Fruit fly (Drosophila melanogaster) whole organism, embryonic: ENCODE measurements around the gene CG5641.

Source experiments
- Atf-2 ChIP-seq: fragments of 200-800 bp; sonication (Bioruptor generic); optimal IDR thresholded peaks from 2 replicates; lab custom pipeline; 2016; ENCODE audit warnings: missing biosample characterization, missing genetic modification characterization
- BEAF-32 ChIP-seq: fragments of 200-800 bp; sonication (Bioruptor generic); optimal IDR thresholded peaks from 3 replicates; lab custom pipeline; 2017; ENCODE audit warnings: missing biosample characterization, missing genetic modification characterization, mild to moderate bottlenecking, moderate library complexity, missing genetic modification reagents
- CG10565 ChIP-seq: fragments of 200-800 bp; sonication (Bioruptor generic); optimal IDR thresholded peaks from 3 replicates; lab custom pipeline; 2016; ENCODE audit warnings: missing biosample characterization, mild to moderate bottlenecking, missing genetic modification characterization
- CG11560 ChIP-seq: fragments of 200-800 bp; sonication (Bioruptor generic); IDR thresholded peaks from 3 replicates; pipeline ENCODE4 v1.3.6; 2022; ENCODE audit warnings: missing biosample characterization, missing genetic modification characterization
- CG12391 ChIP-seq: fragments of 200-800 bp; sonication (Bioruptor generic); optimal IDR thresholded peaks from 3 replicates; lab custom pipeline; 2018; ENCODE audit warnings: missing biosample characterization, mild to moderate bottlenecking, missing genetic modification characterization, moderate library complexity
- CG13287 ChIP-seq: fragments of 200-800 bp; sonication (Bioruptor generic); IDR thresholded peaks from 2 replicates; pipeline ENCODE4 v1.3.6; 2022; ENCODE audit warnings: missing biosample characterization, missing genetic modification characterization; ENCODE audit not compliant: partially characterized antibody
- CG14965 ChIP-seq: fragments of 200-800 bp; sonication (Bioruptor generic); optimal IDR thresholded peaks from 2 replicates; lab custom pipeline; 2016; ENCODE audit warnings: missing biosample characterization, missing genetic modification characterization, borderline replicate concordance
- CG15601 ChIP-seq: fragments of 200-800 bp; sonication (Bioruptor generic); optimal IDR thresholded peaks from 3 replicates; lab custom pipeline; 2019; ENCODE audit warnings: missing biosample characterization, mild to moderate bottlenecking, missing genetic modification characterization, moderate library complexity
- CG15696 ChIP-seq: fragments of 200-800 bp; sonication (Bioruptor generic); optimal IDR thresholded peaks from 2 replicates; lab custom pipeline; 2019; ENCODE audit warnings: missing biosample characterization, mild to moderate bottlenecking, missing genetic modification characterization, moderate library complexity
- CG17829 ChIP-seq: fragments of 200-800 bp; optimal IDR thresholded peaks from 2 replicates; lab custom pipeline; 2019; ENCODE audit warnings: missing biosample characterization, mild to moderate bottlenecking, missing genetic modification characterization, moderate library complexity
- CG30020 ChIP-seq: fragments of 200-800 bp; optimal IDR thresholded peaks from 2 replicates; lab custom pipeline; 2019; ENCODE audit warnings: missing biosample characterization, mild to moderate bottlenecking, missing genetic modification characterization, moderate library complexity
- CG3163 ChIP-seq: fragments of 200-800 bp; sonication (Bioruptor generic); optimal IDR thresholded peaks from 3 replicates; lab custom pipeline; 2016; ENCODE audit warnings: missing biosample characterization, missing genetic modification characterization
- CG4617 ChIP-seq: fragments of 200-800 bp; sonication (Bioruptor generic); optimal IDR thresholded peaks from 3 replicates; lab custom pipeline; 2016; ENCODE audit warnings: missing biosample characterization, missing genetic modification characterization, borderline replicate concordance
- CG8924 ChIP-seq: fragments of 200-800 bp; optimal IDR thresholded peaks from 3 replicates; lab custom pipeline; 2019; ENCODE audit warnings: missing biosample characterization, mild to moderate bottlenecking, missing genetic modification characterization, moderate library complexity
- Dll ChIP-seq: fragments of 200-800 bp; sonication (Bioruptor generic); IDR thresholded peaks from 4 replicates; pipeline ENCODE4 v1.3.6; 2022; ENCODE audit warnings: missing biosample characterization, missing genetic modification characterization; ENCODE audit not compliant: partially characterized antibody
- Doc3 ChIP-seq: fragments of 200-800 bp; sonication (Bioruptor generic); IDR thresholded peaks from 3 replicates; pipeline ENCODE4 v1.3.6; 2022; ENCODE audit warnings: missing biosample characterization, missing genetic modification characterization; ENCODE audit not compliant: partially characterized antibody
- Dref ChIP-seq: fragments of 200-800 bp; sonication (Bioruptor generic); IDR thresholded peaks from 2 replicates; pipeline ENCODE4 v1.3.6; 2022; ENCODE audit warnings: missing biosample characterization, missing genetic modification characterization
- E2f2 ChIP-seq: fragments of 200-800 bp; sonication (Bioruptor generic); IDR thresholded peaks from 2 replicates; pipeline ENCODE4 v1.3.6; 2022; ENCODE audit warnings: missing biosample characterization, missing genetic modification characterization
- Fer1 ChIP-seq: fragments of 200-800 bp; sonication (Bioruptor generic); optimal IDR thresholded peaks from 2 replicates; lab custom pipeline; 2017; ENCODE audit warnings: missing biosample characterization, mild to moderate bottlenecking, missing genetic modification characterization
- HLHmδ ChIP-seq: fragments of 200-800 bp; sonication (Bioruptor generic); optimal IDR thresholded peaks from 2 replicates; lab custom pipeline; 2018; ENCODE audit warnings: missing biosample characterization, mild to moderate bottlenecking, missing genetic modification characterization, moderate library complexity
- Lhr ChIP-seq: fragments of 200-800 bp; sonication (Bioruptor generic); optimal IDR thresholded peaks from 3 replicates; lab custom pipeline; 2017; ENCODE audit warnings: mild to moderate bottlenecking, missing biosample characterization, missing genetic modification reagents, missing genetic modification characterization
- MBD-R2 ChIP-seq: fragments of 200-800 bp; sonication (Bioruptor generic); IDR thresholded peaks from 2 replicates; pipeline ENCODE4 v1.3.6; 2022; ENCODE audit warnings: missing biosample characterization, missing genetic modification characterization
- MESR4 ChIP-seq: fragments of 200-800 bp; sonication (Bioruptor generic); optimal IDR thresholded peaks from 2 replicates; lab custom pipeline; 2018; ENCODE audit warnings: missing biosample characterization, mild to moderate bottlenecking, missing genetic modification characterization, moderate library complexity
- Mad ChIP-seq: fragments of 200-800 bp; sonication (Bioruptor generic); optimal IDR thresholded peaks from 2 replicates; lab custom pipeline; 2016; ENCODE audit warnings: missing biosample characterization, missing genetic modification characterization
- Med ChIP-seq: fragments of 200-800 bp; sonication (Bioruptor generic); peaks from one replicate; lab custom pipeline; 2016; ENCODE audit warnings: missing biosample characterization, missing genetic modification characterization, mild to moderate bottlenecking, inconsistent platforms, moderate library complexity
- NfI ChIP-seq: fragments of 200-800 bp; sonication (Bioruptor generic); optimal IDR thresholded peaks from 3 replicates; lab custom pipeline; 2018; ENCODE audit warnings: missing biosample characterization, mild to moderate bottlenecking, missing genetic modification characterization, moderate library complexity
- Scr ChIP-seq: fragments of 200-800 bp; sonication (Bioruptor generic); IDR thresholded peaks from 2 replicates; pipeline ENCODE4 v1.3.6; 2022; ENCODE audit warnings: missing biosample characterization, missing genetic modification characterization; ENCODE audit not compliant: partially characterized antibody
- Ssrp ChIP-seq: fragments of 200-800 bp; sonication (Bioruptor generic); optimal IDR thresholded peaks from 2 replicates; lab custom pipeline; 2018; ENCODE audit warnings: missing biosample characterization, mild to moderate bottlenecking, missing genetic modification characterization, moderate library complexity
- Stat92E ChIP-seq, 3 experiments: fragments of >200 bp in 2 of 3; fragments of 200-800 bp in 1 of 3; sonication (Bioruptor generic) in 1 of 3; optimal IDR thresholded peaks; 2 replicates each; lab custom pipeline; 2017 to 2019; ENCODE audit warnings: missing biosample characterization in 3 of 3, missing genetic modification characterization in 3 of 3, mild to moderate bottlenecking in 1 of 3, moderate library complexity in 1 of 3
- cg ChIP-seq: fragments of 200-800 bp; sonication (Bioruptor generic); optimal IDR thresholded peaks from 3 replicates; lab custom pipeline; 2019; ENCODE audit warnings: missing biosample characterization, mild to moderate bottlenecking, missing genetic modification characterization, moderate library complexity
- chinmo ChIP-seq: fragments of 200-800 bp; sonication (Bioruptor generic); IDR thresholded peaks from 4 replicates; pipeline ENCODE4 v1.3.6; 2022; ENCODE audit warnings: missing biosample characterization, missing genetic modification characterization; ENCODE audit not compliant: partially characterized antibody
- fu2 ChIP-seq: fragments of 200-800 bp; sonication (Bioruptor generic); optimal IDR thresholded peaks from 2 replicates; lab custom pipeline; 2016; ENCODE audit warnings: missing biosample characterization, missing genetic modification characterization
- gfzf ChIP-seq: fragments of 200-800 bp; sonication (Bioruptor generic); optimal IDR thresholded peaks from 2 replicates; lab custom pipeline; 2016; ENCODE audit warnings: missing biosample characterization, mild to moderate bottlenecking, missing genetic modification characterization, moderate library complexity
- kah ChIP-seq: fragments of 200-800 bp; sonication (Bioruptor generic); optimal IDR thresholded peaks from 2 replicates; lab custom pipeline; 2018; ENCODE audit warnings: missing biosample characterization, mild to moderate bottlenecking, missing genetic modification characterization
- luna ChIP-seq: fragments of 200-800 bp; sonication (Bioruptor generic); optimal IDR thresholded peaks from 2 replicates; lab custom pipeline; 2016; ENCODE audit warnings: missing biosample characterization, missing genetic modification characterization
- nmo ChIP-seq: fragments of 200-800 bp; sonication (Bioruptor generic); optimal IDR thresholded peaks from 2 replicates; lab custom pipeline; 2018; ENCODE audit warnings: missing biosample characterization, mild to moderate bottlenecking, missing genetic modification characterization, moderate library complexity
- sens ChIP-seq: fragments of 200-800 bp; sonication (Bioruptor generic); peaks from one replicate; lab custom pipeline; 2016; ENCODE audit warnings: missing biosample characterization, missing genetic modification characterization
- sna ChIP-seq: fragments of 200-800 bp; sonication (Bioruptor generic); IDR thresholded peaks from 2 replicates; pipeline ENCODE4 v1.3.6; 2022; ENCODE audit warnings: missing biosample characterization, missing genetic modification characterization; ENCODE audit not compliant: partially characterized antibody
- stwl ChIP-seq: fragments of 200-800 bp; sonication (Bioruptor generic); optimal IDR thresholded peaks from 3 replicates; lab custom pipeline; 2018; ENCODE audit warnings: missing biosample characterization, mild to moderate bottlenecking, missing genetic modification characterization, moderate library complexity
- sug ChIP-seq: fragments of 200-800 bp; optimal IDR thresholded peaks from 2 replicates; lab custom pipeline; 2019; ENCODE audit warnings: missing biosample characterization, mild to moderate bottlenecking, missing genetic modification characterization, moderate library complexity
- tll ChIP-seq, 2 experiments: fragments of 200-800 bp in 1 of 2; fragments of >200 bp in 1 of 2; sonication (Bioruptor generic) in 1 of 2; optimal IDR thresholded peaks; 2 replicates each; lab custom pipeline; 2017 to 2019; ENCODE audit warnings: missing biosample characterization in 2 of 2, missing genetic modification characterization in 2 of 2, mild to moderate bottlenecking in 1 of 2, moderate library complexity in 1 of 2
- unc-4 ChIP-seq: fragments of 200-800 bp; sonication (Bioruptor generic); IDR thresholded peaks from 2 replicates; pipeline ENCODE4 v1.3.6; 2022; ENCODE audit warnings: missing biosample characterization, missing genetic modification characterization; ENCODE audit not compliant: partially characterized antibody
- zen ChIP-seq: fragments of 200-800 bp; sonication (Bioruptor generic); optimal IDR thresholded peaks from 3 replicates; lab custom pipeline; 2018; ENCODE audit warnings: missing biosample characterization, mild to moderate bottlenecking, missing genetic modification characterization, moderate library complexity
- zfh1 ChIP-seq: fragments of 200-800 bp; sonication (Bioruptor generic); IDR thresholded peaks from 3 replicates; pipeline ENCODE4 v1.3.6; 2022; ENCODE audit warnings: missing biosample characterization, missing genetic modification characterization

CG5641 gene

DNA sequence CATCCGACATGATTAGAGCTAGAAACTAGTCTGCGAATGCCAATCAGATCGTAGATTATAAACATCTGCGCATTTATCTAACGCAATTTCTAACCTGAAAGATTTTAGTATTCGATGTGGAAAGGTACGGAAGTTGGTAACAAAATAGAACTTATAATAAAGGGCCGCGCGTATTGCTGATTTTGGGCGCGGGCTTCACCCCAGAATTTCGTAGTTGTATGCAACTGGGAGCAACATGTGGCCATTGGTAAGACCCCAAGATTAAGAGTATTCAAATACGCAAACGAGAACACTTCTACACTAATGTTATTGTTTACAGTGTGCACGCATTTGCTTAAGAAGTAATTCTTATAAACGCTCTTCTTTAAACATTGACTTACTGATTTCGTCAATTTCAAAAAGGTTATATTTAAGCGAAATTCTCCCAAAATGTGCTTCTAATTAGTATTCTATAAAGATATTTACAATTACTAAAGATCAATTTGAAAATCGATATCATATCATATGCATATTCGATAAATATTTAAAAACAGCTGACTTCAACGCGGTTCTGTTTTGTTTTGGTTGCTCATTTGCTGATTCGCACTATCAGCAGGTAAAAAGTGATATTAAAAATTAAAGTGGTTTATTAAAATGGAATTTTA, 30.9 kb upstream of the CG5641 start, which contains the start of the genes CG5961 and Polr3C (continued):
- peak; percentile 72 for TF ChIP-seq CG13287 (GFP tag; lab: Robert Waterston, UW)
- no peak for TF ChIP-seq luna
- peak; percentile 95 for TF ChIP-seq CG11560
- TF ChIP-seq CG15601 (tag; lab: Kevin White, UChicago), result peak; percentile 61
- TF ChIP-seq CG8924 (tag; lab: Kevin White, UChicago), result peak; percentile 15
- peak; percentile 71 for TF ChIP-seq gfzf (GFP tag; lab: Kevin White, UChicago)
- TF ChIP-seq Lhr (GFP tag; lab: Kevin White, UChicago), result no peak
- peak; percentile 56 for TF ChIP-seq Dref (GFP tag; lab: Robert Waterston, UW)
- TF ChIP-seq CG3163 (GFP tag; lab: Kevin White, UChicago), result peak; percentile 35
- peak; percentile 27 for TF ChIP-seq sens (GFP tag; lab: Kevin White, UChicago)
- TF ChIP-seq fu2, result no peak
- TF ChIP-seq zen (tag; lab: Kevin White, UChicago), result peak; percentile 11
- TF ChIP-seq unc-4 (GFP tag; lab: Robert Waterston, UW), result peak; percentile 43; the same call in 1 of the 2 replicates
- TF ChIP-seq tll (GFP tag; optimal IDR thresholded peaks at IDR 0.05; lab: Kevin White, UChicago), result peak in 1 of 2 experiments; percentile 65
- TF ChIP-seq sug (tag; lab: Kevin White, UChicago), result peak; percentile 6
- peak; percentile 75 for TF ChIP-seq E2f2 (GFP tag; lab: Robert Waterston, UW)
- TF ChIP-seq Scr (GFP tag; lab: Robert Waterston, UW), result peak; percentile 17
- TF ChIP-seq CG10565, result no peak
- peak; percentile 6 for TF ChIP-seq CG12391
- TF ChIP-seq CG15696 (tag; lab: Kevin White, UChicago), result no peak
- no peak for TF ChIP-seq Ssrp (tag; lab: Kevin White, UChicago)
- TF ChIP-seq cg, result peak; percentile 29
- no peak for TF ChIP-seq Atf-2 (GFP tag; lab: Kevin White, UChicago)
- TF ChIP-seq sna (GFP tag; lab: Robert Waterston, UW), result no peak; the same call in 1 of the 2 replicates
- peak; percentile 43; the same call in 2 of the 4 replicates for TF ChIP-seq Dll (GFP tag; lab: Robert Waterston, UW)
- no peak for TF ChIP-seq HLHmδ
- TF ChIP-seq Doc3 (GFP tag; lab: Robert Waterston, UW), result no peak
- TF ChIP-seq CG17829 (tag; lab: Kevin White, UChicago), result peak; percentile 10
- TF ChIP-seq MBD-R2 (GFP tag; lab: Robert Waterston, UW), result peak; percentile 69
- TF ChIP-seq NfI, result no peak
- peak; percentile 51 for TF ChIP-seq BEAF-32
- TF ChIP-seq CG4617 (GFP tag; lab: Kevin White, UChicago), result peak; percentile 10
- TF ChIP-seq stwl (tag; lab: Kevin White, UChicago), result peak; percentile 63
- no peak for TF ChIP-seq CG14965
- peak; percentile 71 for TF ChIP-seq MESR4
- peak; percentile 27 for TF ChIP-seq Fer1 (GFP tag; lab: Kevin White, UChicago)
- TF ChIP-seq Stat92E (GFP tag; optimal IDR thresholded peaks at IDR 0.05; lab: Kevin White, UChicago), result peak in 1 of 3 experiments; percentile 20
- peak; percentile 67 for TF ChIP-seq kah (GFP tag; lab: Kevin White, UChicago)
- TF ChIP-seq zfh1 (GFP tag; lab: Robert Waterston, UW), result no peak
- peak; percentile 13 for TF ChIP-seq CG30020 (tag; lab: Kevin White, UChicago)
- 0 out of 4 replicates have a peak, but pooled peaks have one; percentile 55 for TF ChIP-seq chinmo (GFP tag; lab: Robert Waterston, UW)
- TF ChIP-seq Med (GFP tag; lab: Kevin White, UChicago), result peak; percentile 74
- peak; percentile 42 for TF ChIP-seq nmo (GFP tag; lab: Kevin White, UChicago)
- no peak for TF ChIP-seq Mad (GFP tag; lab: Kevin White, UChicago)
